Worm (Caenorhabditis elegans): Measurements from ENCODE around the gene txt-13.

ce11 chrII:10612743-10613142 lies 42.3 kb downstream of the txt-13 start, which contains the start of gene C14A4.12:
- no peak for TF ChIP-seq unc-98 (GFP tag; IDR thresholded peaks at IDR 0.05)
- no peak for TF ChIP-seq F16B12.6 (tag; optimal IDR thresholded peaks at IDR 0.05)
- TF ChIP-seq ztf-4 (tag; optimal IDR thresholded peaks at IDR 0.05): no peak
- no peak for TF ChIP-seq snu-23 (GFP tag; optimal IDR thresholded peaks at IDR 0.05)
- TF ChIP-seq mep-1 (tag; optimal IDR thresholded peaks at IDR 0.05): no peak
- TF ChIP-seq elt-3 (tag; optimal IDR thresholded peaks at IDR 0.05): no peak
- no peak for TF ChIP-seq nhr-11 (tag; optimal IDR thresholded peaks at IDR 0.05)
- TF ChIP-seq nhr-28 (tag; optimal IDR thresholded peaks at IDR 0.05): no peak
- no peak for TF ChIP-seq blmp-1 (tag; optimal IDR thresholded peaks at IDR 0.05)
- TF ChIP-seq skn-1 (tag; optimal IDR thresholded peaks at IDR 0.05): no peak
- no peak for TF ChIP-seq lir-3 (tag; optimal IDR thresholded peaks at IDR 0.05; ENCODE audit: poor library complexity)
- no peak for TF ChIP-seq ceh-90 (tag; optimal IDR thresholded peaks at IDR 0.05)
